Worm (Caenorhabditis elegans) whole organism, mixed stage, embryonic: ENCODE measurements around the gene lev-9.

Source experiments
- M03D4.4 ChIP-seq: sonication (generic microtip); optimal IDR thresholded peaks from 2 replicates; lab custom pipeline; 2017; ENCODE audit warnings: mild to moderate bottlenecking, missing genetic modification characterization, missing compliant biosample characterization
- bed-3 ChIP-seq: fragments of 200-800 bp; sonication (Bioruptor generic); optimal IDR thresholded peaks from 3 replicates; lab custom pipeline; 2018; ENCODE audit warnings: mild to moderate bottlenecking, missing genetic modification characterization, moderate library complexity, missing compliant biosample characterization
- blmp-1 ChIP-seq: fragments of 150-350 bp; optimal IDR thresholded peaks from 2 replicates; lab custom pipeline; 2014; ENCODE audit warnings: missing biosample characterization, missing genetic modification characterization
- ceh-39 ChIP-seq: fragments of 150-350 bp; optimal IDR thresholded peaks from 2 replicates; lab custom pipeline; 2014; ENCODE audit warnings: missing biosample characterization, missing genetic modification characterization
- ceh-83 ChIP-seq: fragments of 200-800 bp; sonication (Bioruptor generic); optimal IDR thresholded peaks from 2 replicates; lab custom pipeline; 2018; ENCODE audit warnings: mild to moderate bottlenecking, missing genetic modification characterization, missing compliant biosample characterization
- ces-1 ChIP-seq: fragments of 150-350 bp; optimal IDR thresholded peaks from 2 replicates; lab custom pipeline; 2014; ENCODE audit warnings: missing biosample characterization, missing genetic modification reagents, missing genetic modification characterization
- cnd-1 ChIP-seq: fragments of 200-800 bp; sonication (Bioruptor generic); optimal IDR thresholded peaks from 2 replicates; lab custom pipeline; 2018; ENCODE audit warnings: mild to moderate bottlenecking, missing genetic modification characterization, missing compliant biosample characterization
- elt-3 ChIP-seq: fragments of 150-350 bp; optimal IDR thresholded peaks from 2 replicates; lab custom pipeline; 2014; ENCODE audit warnings: missing biosample characterization, missing genetic modification characterization
- flh-1 ChIP-seq: fragments of 200-800 bp; sonication (Bioruptor generic); optimal IDR thresholded peaks from 2 replicates; lab custom pipeline; 2018; ENCODE audit warnings: mild to moderate bottlenecking, missing genetic modification characterization, moderate library complexity, missing compliant biosample characterization
- ham-2 ChIP-seq: fragments of 200-800 bp; sonication (Bioruptor generic); optimal IDR thresholded peaks from 2 replicates; lab custom pipeline; 2018; ENCODE audit warnings: mild to moderate bottlenecking, missing genetic modification characterization, missing compliant biosample characterization
- hlh-1 ChIP-seq: fragments of 150-350 bp; optimal IDR thresholded peaks from 2 replicates; lab custom pipeline; 2014; ENCODE audit warnings: missing biosample characterization, missing genetic modification reagents, missing genetic modification characterization
- lin-13 ChIP-seq: fragments of 150-350 bp; optimal IDR thresholded peaks from 2 replicates; lab custom pipeline; 2014; ENCODE audit warnings: missing biosample characterization, missing genetic modification characterization
- lin-32 ChIP-seq: fragments of 200-800 bp; sonication (Bioruptor generic); optimal IDR thresholded peaks from 2 replicates; lab custom pipeline; 2018; ENCODE audit warnings: mild to moderate bottlenecking, missing genetic modification characterization, missing compliant biosample characterization
- lsy-2 ChIP-seq: fragments of 150-350 bp; optimal IDR thresholded peaks from 2 replicates; lab custom pipeline; 2014; ENCODE audit warnings: missing biosample characterization, missing genetic modification characterization
- mab-5 ChIP-seq: fragments of 150-350 bp; optimal IDR thresholded peaks from 2 replicates; lab custom pipeline; 2014; ENCODE audit warnings: missing biosample characterization, missing genetic modification characterization
- mep-1 ChIP-seq: fragments of 150-350 bp; optimal IDR thresholded peaks from 2 replicates; lab custom pipeline; 2017; ENCODE audit warnings: missing biosample characterization, missing genetic modification reagents, missing genetic modification characterization, inconsistent platforms
- mls-2 ChIP-seq: sonication (generic microtip); optimal IDR thresholded peaks from 2 replicates; lab custom pipeline; 2016; ENCODE audit warnings: mild to moderate bottlenecking, missing genetic modification characterization, moderate library complexity, missing compliant biosample characterization
- nhr-12 ChIP-seq: fragments of 150-350 bp; optimal IDR thresholded peaks from 2 replicates; lab custom pipeline; 2014; ENCODE audit warnings: missing biosample characterization, missing genetic modification characterization
- nhr-2 ChIP-seq: fragments of 150-350 bp; optimal IDR thresholded peaks from 2 replicates; lab custom pipeline; 2014; ENCODE audit warnings: missing biosample characterization, missing genetic modification characterization
- nhr-237 ChIP-seq: fragments of 150-350 bp; optimal IDR thresholded peaks from 2 replicates; lab custom pipeline; 2014; ENCODE audit warnings: missing biosample characterization, missing genetic modification characterization
- nhr-76 ChIP-seq: sonication (generic microtip); optimal IDR thresholded peaks from 2 replicates; lab custom pipeline; 2017; ENCODE audit warnings: missing biosample characterization, missing genetic modification characterization
- pha-4 ChIP-seq: fragments of 150-350 bp; optimal IDR thresholded peaks from 2 replicates; lab custom pipeline; 2018; ENCODE audit warnings: missing biosample characterization, missing genetic modification reagents, missing genetic modification characterization
- sem-2 ChIP-seq: fragments of 200-800 bp; sonication (Bioruptor generic); optimal IDR thresholded peaks from 2 replicates; lab custom pipeline; 2018; ENCODE audit warnings: mild to moderate bottlenecking, missing genetic modification characterization, missing compliant biosample characterization
- snpc-4 ChIP-seq: fragments of 150-350 bp; optimal IDR thresholded peaks from 2 replicates; lab custom pipeline; 2014; ENCODE audit warnings: missing biosample characterization, missing genetic modification characterization
- sptf-1 ChIP-seq: sonication (generic microtip); optimal IDR thresholded peaks from 2 replicates; lab custom pipeline; 2017; ENCODE audit warnings: mild to moderate bottlenecking, missing genetic modification characterization, moderate library complexity, missing compliant biosample characterization
- tbx-8 ChIP-seq: fragments of 200-800 bp; sonication (Bioruptor generic); optimal IDR thresholded peaks from 2 replicates; lab custom pipeline; 2018; ENCODE audit warnings: mild to moderate bottlenecking, missing genetic modification characterization, moderate library complexity, missing compliant biosample characterization
- unc-120 ChIP-seq: sonication (generic microtip); optimal IDR thresholded peaks from 2 replicates; lab custom pipeline; 2017; ENCODE audit warnings: missing genetic modification characterization, missing compliant biosample characterization; ENCODE audit not compliant: poor library complexity, severe bottlenecking
- unc-39 ChIP-seq: fragments of 150-350 bp; optimal IDR thresholded peaks from 2 replicates; lab custom pipeline; 2014; ENCODE audit warnings: missing biosample characterization, missing genetic modification characterization
- unc-62 ChIP-seq: fragments of 150-350 bp; optimal IDR thresholded peaks from 2 replicates; lab custom pipeline; 2014; ENCODE audit warnings: missing biosample characterization, missing genetic modification reagents, missing genetic modification characterization
- zip-8 ChIP-seq: fragments of 150-350 bp; optimal IDR thresholded peaks from 2 replicates; lab custom pipeline; 2014; ENCODE audit warnings: missing biosample characterization, missing genetic modification characterization
- ztf-11 ChIP-seq: fragments of 150-350 bp; optimal IDR thresholded peaks from 2 replicates; lab custom pipeline; 2014; ENCODE audit warnings: missing biosample characterization, missing genetic modification characterization

Gene lev-9

ce11 chrX:6323129-6323528 lies 31.6 kb upstream of the lev-9 start, which contains the start of gene col-167:
col-167 (plus strand) TSS chrX:6323488.
- TF ChIP-seq nhr-12: no peak
- no peak for TF ChIP-seq ham-2 (GFP tag; lab: Kevin White, UChicago)
- no peak for TF ChIP-seq unc-39 (tag; lab: Kevin White, UChicago)
- no peak for TF ChIP-seq hlh-1 (tag; lab: Kevin White, UChicago)
- TF ChIP-seq ceh-83: no peak
- TF ChIP-seq blmp-1: no peak
- no peak for TF ChIP-seq nhr-76 (tag; lab: Kevin White, UChicago)
- TF ChIP-seq bed-3: no peak
- no peak for TF ChIP-seq nhr-237 (tag; lab: Kevin White, UChicago)
- no peak for TF ChIP-seq mep-1 (tag; lab: Kevin White, UChicago)
- no peak for TF ChIP-seq elt-3 (tag; lab: Kevin White, UChicago)
- TF ChIP-seq pha-4 (tag; lab: Kevin White, UChicago): no peak
- no peak for TF ChIP-seq tbx-8 (GFP tag; lab: Kevin White, UChicago)

DNA sequence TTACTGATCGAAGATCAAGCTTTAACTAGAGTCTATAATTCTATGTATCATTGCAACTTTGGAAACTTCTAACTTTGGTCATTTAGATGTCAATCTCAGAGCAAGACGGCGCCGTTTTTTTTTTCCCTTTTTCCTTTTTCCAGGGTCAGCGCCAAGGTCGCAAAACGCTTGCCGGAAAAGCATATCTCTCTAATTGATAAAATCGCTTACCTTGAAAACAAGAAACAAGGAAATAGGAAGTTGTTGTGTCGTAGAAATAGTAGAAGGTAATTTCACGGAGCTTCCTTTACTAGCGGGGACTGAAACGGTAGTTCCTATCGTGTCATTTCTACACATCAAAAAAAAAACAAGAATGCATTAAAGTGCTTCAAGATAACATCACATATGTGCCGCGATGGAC lies 29.8 kb upstream of the lev-9 start:
- TF ChIP-seq M03D4.4 (tag; lab: Kevin White, UChicago) (no peak), flh-1 (GFP tag; lab: Kevin White, UChicago) (no peak), unc-62 (GFP tag; lab: Kevin White, UChicago) (no peak), mep-1 (tag; lab: Kevin White, UChicago) (no peak), lsy-2 (tag; lab: Kevin White, UChicago) (no peak), ces-1 (no peak), nhr-237 (tag; lab: Kevin White, UChicago) (no peak), snpc-4 (tag; lab: Kevin White, UChicago) (no peak), hlh-1 (tag; lab: Kevin White, UChicago) (no peak), mab-5 (tag; lab: Kevin White, UChicago) (no peak), nhr-2 (tag; lab: Kevin White, UChicago) (no peak), sptf-1 (no peak), ceh-83 (no peak), blmp-1 (no peak), bed-3 (no peak), tbx-8 (GFP tag; lab: Kevin White, UChicago) (no peak), sem-2 (GFP tag; lab: Kevin White, UChicago) (no peak), ceh-39 (tag; lab: Kevin White, UChicago) (no peak)
- TF ChIP-seq, all 35 proteins: peak for 0

DNA sequence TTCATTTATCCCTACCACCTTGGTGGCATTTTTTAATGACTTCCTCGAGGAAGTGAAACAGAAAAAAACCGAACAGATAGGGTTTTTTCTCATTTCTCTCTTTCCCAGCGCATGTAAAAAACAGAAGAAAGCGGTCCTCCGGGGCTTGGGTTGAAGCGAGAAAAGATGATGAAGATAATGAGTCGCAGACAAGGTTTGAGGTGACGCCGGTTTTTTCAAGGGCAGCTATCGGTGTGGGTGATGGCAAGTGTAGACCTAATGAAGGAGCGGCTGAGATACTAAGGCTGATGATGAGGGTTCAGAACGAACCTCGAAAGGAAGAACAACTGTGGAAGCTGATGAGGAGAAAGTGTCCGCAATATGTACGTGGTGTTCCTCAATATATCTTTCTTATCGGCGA lies 29.4 kb upstream of the lev-9 start:
- TF ChIP-seq ham-2 (GFP tag; lab: Kevin White, UChicago) (no peak), sem-2 (GFP tag; lab: Kevin White, UChicago) (no peak), elt-3 (tag; lab: Kevin White, UChicago) (no peak), nhr-237 (tag; lab: Kevin White, UChicago) (no peak), mls-2 (no peak), lin-13 (tag; lab: Kevin White, UChicago) (no peak), ztf-11 (tag; lab: Kevin White, UChicago) (no peak), ceh-83 (no peak), unc-39 (tag; lab: Kevin White, UChicago) (no peak), flh-1 (GFP tag; lab: Kevin White, UChicago) (no peak)

DNA sequence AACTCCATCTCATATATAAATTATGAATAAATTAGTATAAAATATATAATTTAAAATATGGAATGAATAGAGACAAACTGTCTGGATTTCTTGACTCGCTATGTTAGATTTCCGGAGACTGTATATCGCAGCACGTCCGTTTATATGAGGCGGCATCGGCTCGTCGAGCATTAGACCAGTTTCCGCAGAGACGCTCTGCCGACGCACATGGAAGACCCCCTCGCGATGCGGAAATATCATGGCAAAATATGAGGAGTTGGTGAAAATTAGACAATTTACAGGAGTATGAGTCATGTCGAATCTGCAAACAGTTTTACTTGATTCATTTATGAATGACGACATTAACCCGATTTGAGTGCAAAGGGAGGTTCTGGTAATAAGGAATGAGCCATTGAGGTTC lies 28.0 kb upstream of the lev-9 start, which contains the start of gene chtb-3:
Gene chtb-3 (minus strand): TSS at position 101 of the 400 bp plus-strand sequence.
- no peak for TF ChIP-seq nhr-2 (tag; lab: Kevin White, UChicago)
- TF ChIP-seq, all 35 proteins: peak for 0

ce11 chrX:6318803-6319202 lies 27.3 kb upstream of the lev-9 start:
- TF ChIP-seq pha-4 (tag; lab: Kevin White, UChicago) (no peak), blmp-1 (no peak), lsy-2 (tag; lab: Kevin White, UChicago) (no peak), sptf-1 (no peak), cnd-1 (tag; lab: Kevin White, UChicago) (no peak), unc-120 (no peak), mls-2 (no peak), lin-32 (GFP tag; lab: Kevin White, UChicago) (no peak), unc-39 (tag; lab: Kevin White, UChicago) (no peak), sem-2 (GFP tag; lab: Kevin White, UChicago) (no peak), zip-8 (tag; lab: Kevin White, UChicago) (no peak), bed-3 (no peak), elt-3 (tag; lab: Kevin White, UChicago) (no peak), ceh-83 (no peak), ces-1 (no peak), mab-5 (tag; lab: Kevin White, UChicago) (no peak)
